Fruit fly (Drosophila melanogaster) whole organism, embryonic: ENCODE data around the gene Obp28a.

Experiments
- Atf-2 ChIP-seq: fragments of 200-800 bp; sonication (Bioruptor generic); optimal IDR thresholded peaks from 2 replicates; lab custom pipeline; 2016; ENCODE audit warnings: missing biosample characterization, missing genetic modification characterization
- Awh ChIP-seq: fragments of 200-800 bp; sonication (Bioruptor generic); IDR thresholded peaks from 2 replicates; pipeline ENCODE4, ENCODE4 v1.3.6; 2022; ENCODE audit warnings: missing biosample characterization, missing genetic modification characterization
- CG10959 ChIP-seq: fragments of 200-800 bp; sonication (Bioruptor generic); IDR thresholded peaks from 2 replicates; pipeline ENCODE4 v1.3.6; 2022; ENCODE audit warnings: missing biosample characterization, missing genetic modification characterization
- CG11085 ChIP-seq: fragments of 200-800 bp; sonication (Bioruptor generic); IDR thresholded peaks from 2 replicates; pipeline ENCODE4 v1.3.6; 2022; ENCODE audit warnings: missing biosample characterization, missing genetic modification characterization
- CG12155 ChIP-seq: fragments of 200-800 bp; sonication (Bioruptor generic); optimal IDR thresholded peaks from 3 replicates; lab custom pipeline; 2016; ENCODE audit warnings: missing biosample characterization, missing genetic modification characterization
- CG13296 ChIP-seq: fragments of 200-800 bp; sonication (Bioruptor generic); optimal IDR thresholded peaks from 3 replicates; lab custom pipeline; 2018; ENCODE audit warnings: missing biosample characterization, mild to moderate bottlenecking, missing genetic modification characterization
- CG13894 ChIP-seq: fragments of 200-800 bp; sonication (Bioruptor generic); optimal IDR thresholded peaks from 3 replicates; lab custom pipeline; 2018; ENCODE audit warnings: missing biosample characterization, mild to moderate bottlenecking, missing genetic modification characterization, moderate library complexity
- CG14860 ChIP-seq: fragments of 200-800 bp; sonication (Bioruptor generic); IDR thresholded peaks from 3 replicates; pipeline ENCODE4 v1.3.6; 2022; ENCODE audit warnings: missing biosample characterization, missing genetic modification characterization; ENCODE audit not compliant: partially characterized antibody
- CG15269 ChIP-seq: fragments of 200-800 bp; sonication (Bioruptor generic); optimal IDR thresholded peaks from 2 replicates; lab custom pipeline; 2018; ENCODE audit warnings: missing biosample characterization, mild to moderate bottlenecking, missing genetic modification characterization, moderate library complexity
- CG17361 ChIP-seq: fragments of 200-800 bp; sonication (Bioruptor generic); IDR thresholded peaks from 3 replicates; pipeline ENCODE4 v1.3.6; 2022; ENCODE audit warnings: missing biosample characterization, missing genetic modification characterization
- CG32772 ChIP-seq: fragments of 200-800 bp; sonication (Bioruptor generic); IDR thresholded peaks from 2 replicates; pipeline ENCODE4 v1.3.6; 2022; ENCODE audit warnings: missing biosample characterization, missing genetic modification characterization
- CG43689 ChIP-seq: fragments of 200-800 bp; sonication (Bioruptor generic); IDR thresholded peaks from 2 replicates; pipeline ENCODE4 v1.3.6; 2022; ENCODE audit warnings: missing biosample characterization, missing genetic modification characterization
- CG6689 ChIP-seq: fragments of 200-800 bp; sonication (Bioruptor generic); IDR thresholded peaks from 2 replicates; pipeline ENCODE4 v1.3.6; 2022; ENCODE audit warnings: missing biosample characterization, missing genetic modification characterization
- CG6813 ChIP-seq: fragments of 200-800 bp; sonication (Bioruptor generic); optimal IDR thresholded peaks from 2 replicates; lab custom pipeline; 2017; ENCODE audit warnings: missing biosample characterization, missing genetic modification characterization, mild to moderate bottlenecking, moderate library complexity, missing genetic modification reagents
- CG7372 ChIP-seq: fragments of 200-800 bp; sonication (Bioruptor generic); IDR thresholded peaks from 2 replicates; pipeline ENCODE4 v1.3.6; 2022; ENCODE audit warnings: missing biosample characterization, missing genetic modification characterization
- CG7556 ChIP-seq: fragments of 200-800 bp; sonication (Bioruptor generic); optimal IDR thresholded peaks from 2 replicates; lab custom pipeline; 2017; ENCODE audit warnings: missing biosample characterization, mild to moderate bottlenecking, missing genetic modification characterization
- CG8290 ChIP-seq, 3 experiments: fragments of 200-800 bp; sonication (Bioruptor generic); optimal IDR thresholded peaks; 2 replicates each; lab custom pipeline; 2016 to 2019; ENCODE audit warnings: missing biosample characterization in 3 of 3, missing genetic modification characterization in 3 of 3, mild to moderate bottlenecking in 2 of 3, moderate library complexity in 1 of 3
- Dref ChIP-seq: fragments of 200-800 bp; sonication (Bioruptor generic); IDR thresholded peaks from 2 replicates; pipeline ENCODE4 v1.3.6; 2022; ENCODE audit warnings: missing biosample characterization, missing genetic modification characterization
- Ets65A ChIP-seq: fragments of 200-800 bp; sonication (Bioruptor generic); peaks from one replicate; lab custom pipeline; 2016; ENCODE audit warnings: missing biosample characterization, missing genetic modification characterization
- HmgD ChIP-seq: fragments of 200-800 bp; sonication (Bioruptor generic); optimal IDR thresholded peaks from 3 replicates; lab custom pipeline; 2016; ENCODE audit warnings: missing biosample characterization, missing genetic modification characterization
- Hr3 ChIP-seq: fragments of 200-800 bp; sonication (Bioruptor generic); optimal IDR thresholded peaks from 3 replicates; lab custom pipeline; 2016; ENCODE audit warnings: missing biosample characterization, missing genetic modification characterization
- Hr39 ChIP-seq: fragments of >200 bp; optimal IDR thresholded peaks from 2 replicates; lab custom pipeline; 2017
- Hr78 ChIP-seq, 2 experiments: fragments of 200-800 bp in 1 of 2; fragments of >200 bp in 1 of 2; sonication (Bioruptor generic) in 1 of 2; optimal IDR thresholded peaks; 2 replicates each; lab custom pipeline; 2017 to 2019; ENCODE audit warnings: missing biosample characterization in 2 of 2, missing genetic modification characterization in 2 of 2, mild to moderate bottlenecking in 1 of 2, moderate library complexity in 1 of 2
- Oli ChIP-seq: fragments of 200-800 bp; sonication (Bioruptor generic); optimal IDR thresholded peaks from 2 replicates; lab custom pipeline; 2018; ENCODE audit warnings: missing biosample characterization, mild to moderate bottlenecking, missing genetic modification characterization, moderate library complexity
- Six4 ChIP-seq: fragments of 200-800 bp; sonication (Bioruptor generic); optimal IDR thresholded peaks from 2 replicates; lab custom pipeline; 2016; ENCODE audit warnings: missing biosample characterization, missing genetic modification characterization
- Taf1 ChIP-seq: fragments of 200-800 bp; sonication (Bioruptor generic); IDR thresholded peaks from 2 replicates; pipeline ENCODE4 v1.3.6; 2022; ENCODE audit warnings: missing biosample characterization, missing genetic modification characterization
- Vsx1 ChIP-seq: fragments of 200-800 bp; sonication (Bioruptor generic); optimal IDR thresholded peaks from 2 replicates; lab custom pipeline; 2017; ENCODE audit warnings: missing biosample characterization, mild to moderate bottlenecking, missing genetic modification characterization, missing genetic modification reagents
- Xbp1 ChIP-seq: fragments of 200-800 bp; sonication (Bioruptor generic); optimal IDR thresholded peaks from 3 replicates; lab custom pipeline; 2016; ENCODE audit warnings: missing biosample characterization, mild to moderate bottlenecking, missing genetic modification characterization
- ap ChIP-seq: fragments of 200-800 bp; sonication (Bioruptor generic); IDR thresholded peaks from 2 replicates; pipeline ENCODE4 v1.3.6; 2022; ENCODE audit warnings: missing biosample characterization, missing genetic modification characterization
- ash1 ChIP-seq: fragments of 200-800 bp; sonication (Bioruptor generic); optimal IDR thresholded peaks from 2 replicates; lab custom pipeline; 2018; ENCODE audit warnings: missing biosample characterization, mild to moderate bottlenecking, missing genetic modification characterization
- cad ChIP-seq: fragments of >200 bp; optimal IDR thresholded peaks from 2 replicates; lab custom pipeline; 2017; ENCODE audit warnings: missing biosample characterization, missing genetic modification characterization
- cas ChIP-seq: fragments of 200-800 bp; sonication (Bioruptor generic); IDR thresholded peaks from 2 replicates; pipeline ENCODE4 v1.3.6; 2022; ENCODE audit warnings: missing biosample characterization, missing genetic modification characterization
- disco-r ChIP-seq: fragments of 200-800 bp; sonication (Bioruptor generic); optimal IDR thresholded peaks from 2 replicates; lab custom pipeline; 2016; ENCODE audit warnings: missing biosample characterization, missing genetic modification characterization
- eve ChIP-seq, 2 experiments: fragments of >200 bp; optimal IDR thresholded peaks; 2 replicates each; lab custom pipeline; 2017; ENCODE audit warnings: missing biosample characterization in 2 of 2, missing genetic modification characterization in 2 of 2
- fu2 ChIP-seq: fragments of 200-800 bp; sonication (Bioruptor generic); optimal IDR thresholded peaks from 2 replicates; lab custom pipeline; 2016; ENCODE audit warnings: missing biosample characterization, missing genetic modification characterization
- her ChIP-seq: fragments of 200-800 bp; sonication (Bioruptor generic); optimal IDR thresholded peaks from 2 replicates; lab custom pipeline; 2016; ENCODE audit warnings: missing biosample characterization, missing genetic modification characterization
- klu ChIP-seq: fragments of 200-800 bp; sonication (Bioruptor generic); IDR thresholded peaks from 2 replicates; pipeline ENCODE4 v1.3.6; 2022; ENCODE audit warnings: missing biosample characterization, missing genetic modification characterization
- lmd ChIP-seq: fragments of 200-800 bp; sonication (Bioruptor generic); IDR thresholded peaks from 2 replicates; pipeline ENCODE4 v1.3.6; 2022; ENCODE audit warnings: missing biosample characterization, missing genetic modification characterization
- maf-S ChIP-seq: fragments of 200-800 bp; sonication (Bioruptor generic); optimal IDR thresholded peaks from 2 replicates; lab custom pipeline; 2016; ENCODE audit warnings: missing biosample characterization, missing genetic modification characterization
- org-1 ChIP-seq: fragments of 200-800 bp; sonication (Bioruptor generic); optimal IDR thresholded peaks from 2 replicates; lab custom pipeline; 2017; ENCODE audit warnings: missing biosample characterization, missing genetic modification characterization
- pita ChIP-seq: fragments of 200-800 bp; sonication (Bioruptor generic); optimal IDR thresholded peaks from 2 replicates; lab custom pipeline; 2017; ENCODE audit warnings: missing biosample characterization, mild to moderate bottlenecking, missing genetic modification characterization
- pros ChIP-seq: fragments of 200-800 bp; sonication (Bioruptor generic); optimal IDR thresholded peaks from 3 replicates; lab custom pipeline; 2019; ENCODE audit warnings: missing biosample characterization, mild to moderate bottlenecking, missing genetic modification characterization, moderate library complexity
- pum ChIP-seq: fragments of 200-800 bp; sonication (Bioruptor generic); optimal IDR thresholded peaks from 2 replicates; lab custom pipeline; 2016; ENCODE audit warnings: missing biosample characterization, missing genetic modification characterization
- sc ChIP-seq, 3 experiments: fragments of >200 bp in 2 of 3; fragments of 200-800 bp in 1 of 3; sonication (Bioruptor generic) in 1 of 3; optimal IDR thresholded peaks; 2 replicates in 2 of 3; 3 replicates in 1 of 3; lab custom pipeline; 2017; ENCODE audit warnings: mild to moderate bottlenecking in 1 of 3, missing biosample characterization in 1 of 3, missing genetic modification characterization in 1 of 3, missing genetic modification reagents in 1 of 3
- sens ChIP-seq: fragments of 200-800 bp; sonication (Bioruptor generic); peaks from one replicate; lab custom pipeline; 2016; ENCODE audit warnings: missing biosample characterization, missing genetic modification characterization
- stc ChIP-seq: fragments of 200-800 bp; sonication (Bioruptor generic); IDR thresholded peaks from 2 replicates; pipeline ENCODE4 v1.3.6; 2022; ENCODE audit warnings: missing biosample characterization, missing genetic modification characterization
- vfl ChIP-seq: fragments of 200-800 bp; sonication (Bioruptor generic); optimal IDR thresholded peaks from 2 replicates; lab custom pipeline; 2016; ENCODE audit warnings: missing biosample characterization, missing genetic modification characterization
- z ChIP-seq: fragments of 200-800 bp; sonication (Bioruptor generic); IDR thresholded peaks from 3 replicates; pipeline ENCODE4 v1.3.6; 2022; ENCODE audit warnings: missing biosample characterization, missing genetic modification characterization
- zen2 ChIP-seq: fragments of 200-800 bp; sonication (Bioruptor generic); IDR thresholded peaks from 3 replicates; pipeline ENCODE4 v1.3.6; 2022; ENCODE audit warnings: missing biosample characterization, missing genetic modification characterization; ENCODE audit not compliant: partially characterized antibody
- zfh2 ChIP-seq: fragments of 200-800 bp; sonication (Bioruptor generic); optimal IDR thresholded peaks from 2 replicates; lab custom pipeline; 2016; ENCODE audit warnings: missing biosample characterization, missing genetic modification characterization

Obp28a gene

DNA sequence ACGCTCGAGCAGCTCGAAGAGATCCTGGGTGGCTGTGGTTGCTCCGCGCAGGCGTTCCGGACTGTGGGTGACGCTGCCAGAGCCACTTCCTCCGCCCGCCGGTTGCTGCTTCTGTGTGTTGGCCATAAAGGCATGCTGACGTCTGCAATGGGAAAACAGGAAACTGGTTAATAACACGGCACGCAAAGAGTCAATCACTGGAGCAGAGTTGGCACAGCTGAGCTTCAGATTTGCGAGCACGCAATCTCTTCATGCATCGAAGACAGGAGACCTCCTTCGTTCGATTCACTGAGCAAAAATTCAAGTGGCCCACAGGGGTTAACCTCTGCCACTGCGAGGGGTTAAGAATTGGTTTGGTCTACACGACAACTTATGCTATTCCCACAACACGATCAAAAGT lies 39.2 kb upstream of the Obp28a start:
- TF ChIP-seq pum (no peak), CG13296 (no peak), CG10959 (GFP tag; lab: Robert Waterston, UW) (0 out of 2 replicates have a peak, but pooled peaks have one; percentile 31), sens (GFP tag; lab: Kevin White, UChicago) (peak; percentile 44), z (GFP tag; lab: Robert Waterston, UW) (peak; percentile 7; the same call in 1 of the 3 replicates), Hr39 (lab: Kevin White, UChicago) (no peak), Dref (GFP tag; lab: Robert Waterston, UW) (peak; percentile 24; the same call in 1 of the 2 replicates), Ets65A (GFP tag; lab: Kevin White, UChicago) (peak; percentile 57), CG32772 (GFP tag; lab: Robert Waterston, UW) (0 out of 2 replicates have a peak, but pooled peaks have one; percentile 15), disco-r (GFP tag; lab: Kevin White, UChicago) (no peak)

DNA sequence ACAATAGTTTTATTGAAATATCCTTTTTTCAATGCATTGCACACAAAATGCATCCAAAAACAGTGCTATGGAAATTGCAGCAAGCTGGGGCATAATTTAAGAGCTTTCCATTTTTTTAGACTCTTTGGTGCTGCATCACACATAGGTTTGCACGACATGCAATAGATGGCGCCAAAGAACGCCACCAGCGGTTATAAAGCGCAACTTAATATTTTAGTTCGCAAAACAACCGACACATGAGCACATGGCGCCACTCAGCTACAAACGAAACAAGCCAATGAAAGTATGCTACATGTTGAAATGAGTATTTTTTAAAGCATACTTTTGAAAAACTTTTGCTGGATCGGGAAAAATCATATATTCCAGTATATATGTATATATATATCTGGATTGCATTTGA lies 37.8 kb upstream of the Obp28a start:
- TF ChIP-seq klu (GFP tag; lab: Robert Waterston, UW) (peak; percentile 20; the same call in 1 of the 2 replicates), lmd (GFP tag; lab: Robert Waterston, UW) (peak; percentile 82), ap (peak; percentile 65), CG11085 (GFP tag; lab: Robert Waterston, UW) (peak; percentile 80), Taf1 (peak; percentile 53), CG15269 (peak; percentile 80), CG14860 (GFP tag; lab: Robert Waterston, UW) (no peak), zen2 (no peak), stc (GFP tag; lab: Robert Waterston, UW) (peak; percentile 64; the same call in 1 of the 2 replicates), CG8290 (GFP tag; optimal IDR thresholded peaks at IDR 0.05; lab: Kevin White, UChicago) (peak; percentile 91), CG8290 (tag; optimal IDR thresholded peaks at IDR 0.05; lab: Kevin White, UChicago) (peak; percentile 87 to 95), maf-S (GFP tag; lab: Kevin White, UChicago) (peak; percentile 80), CG7372 (peak; percentile 47; the same call in 1 of the 2 replicates), zfh2 (GFP tag; lab: Kevin White, UChicago) (peak; percentile 36), her (GFP tag; lab: Kevin White, UChicago) (peak; percentile 85), CG17361 (peak; percentile 71; the same call in 2 of the 3 replicates), org-1 (GFP tag; lab: Kevin White, UChicago) (peak; percentile 44), fu2 (peak; percentile 42), Awh (GFP tag; lab: Robert Waterston, UW) (peak; percentile 83), pita (peak; percentile 75), CG6813 (GFP tag; lab: Kevin White, UChicago) (peak; percentile 72), ash1 (GFP tag; lab: Kevin White, UChicago) (peak; percentile 86), vfl (peak; percentile 45), CG7556 (GFP tag; lab: Kevin White, UChicago) (peak; percentile 50), Atf-2 (GFP tag; lab: Kevin White, UChicago) (peak; percentile 74), pros (GFP tag; lab: Kevin White, UChicago) (no peak), Oli (peak; percentile 43), CG6689 (GFP tag; lab: Robert Waterston, UW) (peak; percentile 76), sens (GFP tag; lab: Kevin White, UChicago) (peak; percentile 56), Hr3 (GFP tag; lab: Kevin White, UChicago) (peak; percentile 79), Xbp1 (GFP tag; lab: Kevin White, UChicago) (peak; percentile 92), Vsx1 (GFP tag; lab: Kevin White, UChicago) (no peak), sc (optimal IDR thresholded peaks at IDR 0.05; lab: Kevin White, UChicago) (no peak), sc (GFP tag; optimal IDR thresholded peaks at IDR 0.05; lab: Kevin White, UChicago) (peak; percentile 55), Hr78 (GFP tag; optimal IDR thresholded peaks at IDR 0.05; lab: Kevin White, UChicago) (no peak), HmgD (GFP tag; lab: Kevin White, UChicago) (peak; percentile 86), eve (GFP tag; optimal IDR thresholded peaks at IDR 0.05; lab: Kevin White, UChicago) (no peak), CG12155 (GFP tag; lab: Kevin White, UChicago) (peak; percentile 63), CG13894 (tag; lab: Kevin White, UChicago) (peak; percentile 73), Six4 (GFP tag; lab: Kevin White, UChicago) (peak; percentile 72), cad (GFP tag; lab: Kevin White, UChicago) (no peak), cas (GFP tag; lab: Robert Waterston, UW) (no peak), CG43689 (0 out of 2 replicates have a peak, but pooled peaks have one; percentile 6)
